Worm (Caenorhabditis elegans): Measurements from ENCODE around the gene T24C12.1.

- TF ChIP-seq egl-27 (tag; optimal IDR thresholded peaks at IDR 0.05) (no peak), jun-1 (tag; optimal IDR thresholded peaks at IDR 0.05) (no peak), lsy-2 (tag; optimal IDR thresholded peaks at IDR 0.05) (no peak), lin-14 (GFP tag; optimal IDR thresholded peaks at IDR 0.05) (no peak)
These were observed 20.2 kb downstream of the T24C12.1 start for ce11 chrX:2219453-2219852.

Data from whole organism, L1 larva.